Worm (Caenorhabditis elegans) whole organism, young adult: ENCODE data around the gene F26D2.3.
A peak's percentile ranks its signal among the peaks of the same experiment; 100 is the strongest.

Experiments used
- B0019.2 ChIP-seq: fragments of 200-800 bp; sonication (Bioruptor generic); conservative IDR thresholded peaks from 2 replicates; pipeline ENCODE4 v1.3.6; 2022; ENCODE audit warnings: missing genetic modification reagents, missing genetic modification characterization, missing compliant biosample characterization
- B0035.1 ChIP-seq: sonication (generic microtip); optimal IDR thresholded peaks from 2 replicates; lab custom pipeline; 2016; ENCODE audit warnings: missing genetic modification characterization, mild to moderate bottlenecking, missing compliant biosample characterization, missing genotype, missing genetic modification reagents
- C17E4.6 ChIP-seq: fragments of 200-800 bp; sonication (Bioruptor generic); IDR thresholded peaks from 2 replicates; pipeline ENCODE4 v1.3.6; 2022; ENCODE audit warnings: missing genetic modification reagents, missing genetic modification characterization, missing compliant biosample characterization
- D2030.7 ChIP-seq: fragments of 200-800 bp; sonication (Bioruptor generic); IDR thresholded peaks from 2 replicates; pipeline ENCODE4 v1.3.6; 2022; ENCODE audit warnings: missing genetic modification reagents, missing genetic modification characterization, missing compliant biosample characterization
- F10E7.11 ChIP-seq: sonication (generic microtip); optimal IDR thresholded peaks from 2 replicates; lab custom pipeline; 2017; ENCODE audit warnings: mild to moderate bottlenecking, missing genetic modification characterization, moderate library complexity, missing compliant biosample characterization
- F49E8.2 ChIP-seq: sonication (generic microtip); optimal IDR thresholded peaks from 3 replicates; lab custom pipeline; 2017; ENCODE audit warnings: missing genetic modification characterization, mild to moderate bottlenecking, missing compliant biosample characterization, antibody characterized with exemption, moderate library complexity; ENCODE audit not compliant: insufficient read depth
- F57C9.4 ChIP-seq: sonication (generic microtip); optimal IDR thresholded peaks from 2 replicates; lab custom pipeline; 2017; ENCODE audit warnings: mild to moderate bottlenecking, missing genetic modification characterization, missing compliant biosample characterization
- K12H6.12 ChIP-seq: fragments of 200-800 bp; sonication (Bioruptor generic); optimal IDR thresholded peaks from 2 replicates; lab custom pipeline; 2018; ENCODE audit warnings: mild to moderate bottlenecking, missing genetic modification characterization, missing compliant biosample characterization
- T07F8.4 ChIP-seq: sonication (generic microtip); optimal IDR thresholded peaks from 2 replicates; lab custom pipeline; 2016; ENCODE audit warnings: mild to moderate bottlenecking, missing genetic modification characterization, moderate library complexity, missing compliant biosample characterization
- T26A5.8 ChIP-seq: sonication (generic microtip); optimal IDR thresholded peaks from 2 replicates; lab custom pipeline; 2016; ENCODE audit warnings: missing genetic modification characterization, missing compliant biosample characterization
- Y67H2A.10 ChIP-seq: fragments of 200-800 bp; sonication (Bioruptor generic); conservative IDR thresholded peaks from 2 replicates; pipeline ENCODE4 v1.3.6; 2022; ENCODE audit warnings: missing genetic modification reagents, missing genetic modification characterization, missing compliant biosample characterization
- aptf-2 ChIP-seq: fragments of 200-800 bp; sonication (Bioruptor generic); conservative IDR thresholded peaks from 2 replicates; pipeline ENCODE4 v1.3.6; 2022; ENCODE audit warnings: missing genetic modification reagents, missing genetic modification characterization, missing compliant biosample characterization
- athp-1 ChIP-seq: sonication (generic microtip); optimal IDR thresholded peaks from 2 replicates; lab custom pipeline; 2017; ENCODE audit warnings: mild to moderate bottlenecking, missing genetic modification characterization, missing compliant biosample characterization
- attf-3 ChIP-seq: fragments of 200-800 bp; sonication (Bioruptor generic); conservative IDR thresholded peaks from 2 replicates; pipeline ENCODE4 v1.3.6; 2022; ENCODE audit warnings: missing genetic modification reagents, missing genetic modification characterization, missing compliant biosample characterization
- bed-2 ChIP-seq: fragments of 200-800 bp; sonication (Bioruptor generic); IDR thresholded peaks from 2 replicates; pipeline ENCODE4 v1.3.6; 2022; ENCODE audit warnings: missing genetic modification reagents, missing genetic modification characterization, missing compliant biosample characterization
- ceh-100 ChIP-seq: fragments of 200-800 bp; sonication (Bioruptor generic); IDR thresholded peaks from 2 replicates; pipeline ENCODE4 v1.3.6; 2022; ENCODE audit warnings: missing genetic modification reagents, missing genetic modification characterization, missing compliant biosample characterization
- ceh-27 ChIP-seq: fragments of 200-800 bp; sonication (Bioruptor generic); optimal IDR thresholded peaks from 2 replicates; lab custom pipeline; 2018; ENCODE audit warnings: mild to moderate bottlenecking, missing genetic modification characterization, moderate library complexity, missing compliant biosample characterization
- ceh-91 ChIP-seq: fragments of 200-800 bp; sonication (Bioruptor generic); IDR thresholded peaks from 2 replicates; pipeline ENCODE4 v1.3.6; 2022; ENCODE audit warnings: missing genetic modification reagents, missing genetic modification characterization, missing compliant biosample characterization
- dpl-1 ChIP-seq: fragments of 150-350 bp; optimal IDR thresholded peaks from 2 replicates; lab custom pipeline; 2014; ENCODE audit warnings: missing biosample characterization, missing genetic modification reagents, missing genetic modification characterization
- efl-1 ChIP-seq: fragments of 150-350 bp; optimal IDR thresholded peaks from 2 replicates; lab custom pipeline; 2014; ENCODE audit warnings: missing biosample characterization, missing genetic modification reagents, missing genetic modification characterization
- egl-18 ChIP-seq: fragments of 200-800 bp; sonication (Bioruptor generic); IDR thresholded peaks from 2 replicates; pipeline ENCODE4 v1.3.6; 2022; ENCODE audit warnings: missing genetic modification reagents, missing genetic modification characterization, missing compliant biosample characterization
- egl-44 ChIP-seq: fragments of 200-800 bp; sonication (Bioruptor generic); IDR thresholded peaks from 2 replicates; pipeline ENCODE4 v1.3.6; 2022; ENCODE audit warnings: missing genetic modification reagents, missing genetic modification characterization, missing compliant biosample characterization
- ets-4 ChIP-seq: fragments of 200-800 bp; sonication (Bioruptor generic); optimal IDR thresholded peaks from 2 replicates; lab custom pipeline; 2018; ENCODE audit warnings: mild to moderate bottlenecking, missing genetic modification characterization, missing compliant biosample characterization
- fkh-3 ChIP-seq: sonication (generic microtip); optimal IDR thresholded peaks from 2 replicates; lab custom pipeline; 2016; ENCODE audit warnings: mild to moderate bottlenecking, missing genetic modification characterization, missing compliant biosample characterization
- him-1 ChIP-seq: sonication (generic microtip); optimal IDR thresholded peaks from 2 replicates; lab custom pipeline; 2016; ENCODE audit warnings: missing genotype, missing genetic modification reagents, missing genetic modification characterization, missing compliant biosample characterization
- hlh-12 ChIP-seq: sonication (generic microtip); optimal IDR thresholded peaks from 2 replicates; lab custom pipeline; 2016; ENCODE audit warnings: missing genetic modification characterization, missing compliant biosample characterization
- lin-40 ChIP-seq: sonication (generic microtip); optimal IDR thresholded peaks from 2 replicates; lab custom pipeline; 2016; ENCODE audit warnings: missing genetic modification characterization, mild to moderate bottlenecking, missing compliant biosample characterization, missing genotype, missing genetic modification reagents
- lin-54 ChIP-seq: fragments of 200-800 bp; sonication (Bioruptor generic); optimal IDR thresholded peaks from 2 replicates; lab custom pipeline; 2018; ENCODE audit warnings: mild to moderate bottlenecking, missing genetic modification characterization, missing compliant biosample characterization
- lsy-27 ChIP-seq: sonication (generic microtip); optimal IDR thresholded peaks from 2 replicates; lab custom pipeline; 2017; ENCODE audit warnings: missing genetic modification characterization, mild to moderate bottlenecking, missing compliant biosample characterization, antibody characterized with exemption, missing genotype, borderline replicate concordance; ENCODE audit not compliant: insufficient read depth
- madf-8 ChIP-seq: fragments of 200-800 bp; sonication (Bioruptor generic); conservative IDR thresholded peaks from 2 replicates; pipeline ENCODE4 v1.3.6; 2022; ENCODE audit warnings: missing genetic modification reagents, missing genetic modification characterization, missing compliant biosample characterization
- nhr-120 ChIP-seq: fragments of 200-800 bp; sonication (Bioruptor generic); IDR thresholded peaks from 2 replicates; pipeline ENCODE4 v1.3.6; 2022; ENCODE audit warnings: missing genetic modification characterization, missing compliant biosample characterization
- rpc-1 ChIP-seq, 2 experiments: fragments of 150-350 bp in 1 of 2; sonication (generic microtip) in 1 of 2; optimal IDR thresholded peaks; 2 replicates each; lab custom pipeline; 2014 to 2018; ENCODE audit warnings: missing biosample characterization in 1 of 2, missing genetic modification characterization in 1 of 2, missing genetic modification reagents in 1 of 2, missing genotype in 1 of 2
- snpc-1.3 ChIP-seq: sonication (generic microtip); optimal IDR thresholded peaks from 2 replicates; lab custom pipeline; 2017; ENCODE audit warnings: missing genetic modification characterization, mild to moderate bottlenecking, missing compliant biosample characterization, antibody characterized with exemption, moderate library complexity, missing genotype, missing genetic modification reagents; ENCODE audit not compliant: insufficient read depth
- snpc-3.4 ChIP-seq: sonication (generic microtip); optimal IDR thresholded peaks from 2 replicates; lab custom pipeline; 2017; ENCODE audit warnings: missing genetic modification characterization, mild to moderate bottlenecking, missing compliant biosample characterization, antibody characterized with exemption, moderate library complexity, missing genotype, missing genetic modification reagents
- sptf-2 ChIP-seq: fragments of 200-800 bp; sonication (Bioruptor generic); optimal IDR thresholded peaks from 2 replicates; lab custom pipeline; 2018; ENCODE audit warnings: mild to moderate bottlenecking, missing genetic modification characterization, missing compliant biosample characterization
- tbx-9 ChIP-seq: sonication (generic microtip); optimal IDR thresholded peaks from 2 replicates; lab custom pipeline; 2016; ENCODE audit warnings: borderline replicate concordance, missing genetic modification characterization, inconsistent platforms, missing compliant biosample characterization
- unc-62 ChIP-seq: fragments of 150-350 bp; optimal IDR thresholded peaks from 2 replicates; lab custom pipeline; 2014; ENCODE audit warnings: missing biosample characterization, missing genetic modification reagents, missing genetic modification characterization
- zfh-2 ChIP-seq: fragments of 200-800 bp; sonication (Bioruptor generic); conservative IDR thresholded peaks from 2 replicates; pipeline ENCODE4 v1.3.6; 2022; ENCODE audit warnings: missing genetic modification reagents, missing genetic modification characterization, missing compliant biosample characterization
- zim-3 ChIP-seq: sonication (generic microtip); optimal IDR thresholded peaks from 2 replicates; lab custom pipeline; 2017; ENCODE audit warnings: mild to moderate bottlenecking, missing genetic modification characterization, moderate library complexity, missing compliant biosample characterization
- ztf-18 ChIP-seq: sonication (generic microtip); optimal IDR thresholded peaks from 2 replicates; lab custom pipeline; 2016; ENCODE audit warnings: missing genotype, mild to moderate bottlenecking, missing genetic modification characterization, missing compliant biosample characterization
- ztf-22 ChIP-seq: fragments of 200-800 bp; sonication (Bioruptor generic); optimal IDR thresholded peaks from 2 replicates; lab custom pipeline; 2018; ENCODE audit warnings: mild to moderate bottlenecking, missing genetic modification characterization, moderate library complexity, missing compliant biosample characterization
- ztf-25 ChIP-seq: fragments of 200-800 bp; sonication (Bioruptor generic); IDR thresholded peaks from 2 replicates; pipeline ENCODE4 v1.3.6; 2022; ENCODE audit warnings: missing genetic modification reagents, missing genetic modification characterization, missing compliant biosample characterization
- ztf-26 ChIP-seq: sonication (generic microtip); optimal IDR thresholded peaks from 2 replicates; lab custom pipeline; 2017; ENCODE audit warnings: missing genetic modification characterization, missing compliant biosample characterization
- ztf-28 ChIP-seq: fragments of 200-800 bp; sonication (Bioruptor generic); IDR thresholded peaks from 2 replicates; pipeline ENCODE4 v1.3.6; 2022; ENCODE audit warnings: missing genetic modification reagents, missing genetic modification characterization, missing compliant biosample characterization
- ztf-3 ChIP-seq: fragments of 200-800 bp; sonication (Bioruptor generic); optimal IDR thresholded peaks from 2 replicates; lab custom pipeline; 2018; ENCODE audit warnings: mild to moderate bottlenecking, missing genetic modification characterization, missing compliant biosample characterization

F26D2.3 gene

ce11 chrV:16395739-16396138, 12.0 kb upstream of the F26D2.3 start, which contains the start of gene F13A7.12 (continued):
- TF ChIP-seq F49E8.2 (tag; lab: Kevin White, UChicago) (no peak), snpc-3.4 (tag; lab: Kevin White, UChicago) (no peak), D2030.7 (GFP tag; lab: Robert Waterston, UW) (no peak), unc-62 (GFP tag; lab: Kevin White, UChicago) (no peak), ztf-3 (GFP tag; lab: Kevin White, UChicago) (no peak), T26A5.8 (tag; lab: Kevin White, UChicago) (no peak)

- TF ChIP-seq lin-54 (GFP tag; lab: Kevin White, UChicago): no peak
- no peak for TF ChIP-seq efl-1 (GFP tag; lab: Kevin White, UChicago)
- TF ChIP-seq aptf-2 (GFP tag; lab: Robert Waterston, UW): no peak
- no peak for TF ChIP-seq lsy-27
- no peak for TF ChIP-seq egl-44 (GFP tag; lab: Robert Waterston, UW)
- no peak for TF ChIP-seq zim-3
- no peak for TF ChIP-seq ets-4 (GFP tag; lab: Kevin White, UChicago)
- no peak for TF ChIP-seq ztf-18 (tag; lab: Kevin White, UChicago)
- no peak for TF ChIP-seq attf-3 (GFP tag; lab: Robert Waterston, UW)
- TF ChIP-seq B0019.2: no peak
Observed at ce11 chrV:16399388-16399787, 8.4 kb upstream of the F26D2.3 start, which contains the start of gene sre-36. TSS of gene sre-36 (plus strand) at chrV:16399688.

ce11 chrV:16401519-16401918, 6.2 kb upstream of the F26D2.3 start, which contains the start of gene F13A7.14:
TSS of gene F13A7.14 (plus strand) at chrV:16401891.
- TF ChIP-seq F57C9.4 (tag; lab: Kevin White, UChicago) (no peak), snpc-3.4 (tag; lab: Kevin White, UChicago) (peak; percentile 31), efl-1 (GFP tag; lab: Kevin White, UChicago) (peak; percentile 73), B0035.1 (tag; lab: Kevin White, UChicago) (no peak), dpl-1 (GFP tag; lab: Kevin White, UChicago) (peak; percentile 84), F10E7.11 (tag; lab: Kevin White, UChicago) (no peak), K12H6.12 (peak; percentile 42), nhr-120 (no peak), lin-40 (tag; lab: Kevin White, UChicago) (no peak), ets-4 (GFP tag; lab: Kevin White, UChicago) (no peak), T07F8.4 (no peak), ztf-22 (GFP tag; lab: Kevin White, UChicago) (no peak), egl-18 (GFP tag; lab: Robert Waterston, UW) (no peak), bed-2 (peak; percentile 89), ceh-27 (GFP tag; lab: Kevin White, UChicago) (peak; percentile 80), sptf-2 (no peak), C17E4.6 (no peak), rpc-1 (optimal IDR thresholded peaks at IDR 0.05; lab: Kevin White, UChicago) (no peak), rpc-1 (tag; optimal IDR thresholded peaks at IDR 0.05; lab: Kevin White, UChicago) (no peak), snpc-1.3 (tag; lab: Kevin White, UChicago) (peak; percentile 39), madf-8 (GFP tag; lab: Robert Waterston, UW) (peak; percentile 66), ztf-28 (GFP tag; lab: Robert Waterston, UW) (no peak), Y67H2A.10 (GFP tag; lab: Robert Waterston, UW) (no peak), ceh-100 (GFP tag; lab: Robert Waterston, UW) (0 out of 2 replicates have a peak, but pooled peaks have one; percentile 38), athp-1 (tag; lab: Kevin White, UChicago) (peak; percentile 42), ceh-91 (GFP tag; lab: Robert Waterston, UW) (peak; percentile 52), ztf-26 (tag; lab: Kevin White, UChicago) (peak; percentile 2), him-1 (no peak), hlh-12 (tag; lab: Kevin White, UChicago) (no peak), T26A5.8 (tag; lab: Kevin White, UChicago) (no peak), ztf-3 (GFP tag; lab: Kevin White, UChicago) (no peak), ztf-25 (no peak), tbx-9 (tag; lab: Kevin White, UChicago) (no peak), fkh-3 (tag; lab: Kevin White, UChicago) (no peak), zfh-2 (GFP tag; lab: Robert Waterston, UW) (no peak)
